Worm (Caenorhabditis elegans) whole organism, early embryonic: ENCODE results near the gene W06D11.2.

ENCODE experiments used
- B0310.2 ChIP-seq: sonication (generic microtip); optimal IDR thresholded peaks from 2 replicates; lab custom pipeline; 2016; ENCODE audit warnings: mild to moderate bottlenecking, missing genetic modification characterization, missing compliant biosample characterization
- F13C5.2 ChIP-seq: sonication (generic microtip); optimal IDR thresholded peaks from 2 replicates; lab custom pipeline; 2017; ENCODE audit warnings: mild to moderate bottlenecking, missing genetic modification characterization, inconsistent platforms, missing compliant biosample characterization
- aly-1 ChIP-seq: sonication (generic microtip); optimal IDR thresholded peaks from 2 replicates; lab custom pipeline; 2016; ENCODE audit warnings: missing genetic modification characterization, missing compliant biosample characterization
- ama-1 ChIP-seq: fragments of 150-350 bp; optimal IDR thresholded peaks from 2 replicates; lab custom pipeline; 2014
- ceh-13 ChIP-seq: fragments of 200-800 bp; sonication (Bioruptor generic); optimal IDR thresholded peaks from 2 replicates; lab custom pipeline; 2018; ENCODE audit warnings: mild to moderate bottlenecking, missing genetic modification characterization, missing compliant biosample characterization
- ceh-36 ChIP-seq: sonication (generic microtip); optimal IDR thresholded peaks from 2 replicates; lab custom pipeline; 2016; ENCODE audit warnings: missing genetic modification characterization, inconsistent platforms, missing compliant biosample characterization
- ets-7 ChIP-seq: sonication (generic microtip); optimal IDR thresholded peaks from 2 replicates; lab custom pipeline; 2016; ENCODE audit warnings: missing genotype, missing genetic modification characterization, missing compliant biosample characterization
- flt-1 ChIP-seq: fragments of 200-800 bp; sonication (Bioruptor generic); IDR thresholded peaks from 2 replicates; pipeline ENCODE4 v1.3.6; 2022; ENCODE audit warnings: missing genetic modification characterization, missing compliant biosample characterization
- hmbx-1 ChIP-seq: sonication (generic microtip); optimal IDR thresholded peaks from 2 replicates; lab custom pipeline; 2016; ENCODE audit warnings: mild to moderate bottlenecking, missing genetic modification characterization, missing compliant biosample characterization
- hmg-4 ChIP-seq: fragments of 200-800 bp; sonication (Bioruptor generic); optimal IDR thresholded peaks from 2 replicates; lab custom pipeline; 2018; ENCODE audit warnings: mild to moderate bottlenecking, missing genetic modification characterization, missing compliant biosample characterization
- hnd-1 ChIP-seq: sonication (generic microtip); optimal IDR thresholded peaks from 2 replicates; lab custom pipeline; 2016; ENCODE audit warnings: missing genetic modification characterization, missing compliant biosample characterization
- pes-1 ChIP-seq: fragments of 200-800 bp; sonication (Bioruptor generic); IDR thresholded peaks from 2 replicates; pipeline ENCODE4 v1.3.6; 2022; ENCODE audit warnings: missing genetic modification reagents, missing genetic modification characterization, missing compliant biosample characterization
- scrt-1 ChIP-seq: fragments of 200-800 bp; sonication (Bioruptor generic); IDR thresholded peaks from 2 replicates; pipeline ENCODE4 v1.3.6; 2022; ENCODE audit warnings: missing genetic modification characterization, missing compliant biosample characterization
- sea-1 ChIP-seq: fragments of 200-800 bp; sonication (Bioruptor generic); conservative IDR thresholded peaks from 2 replicates; pipeline ENCODE4 v1.3.6; 2022; ENCODE audit warnings: missing genetic modification characterization, missing compliant biosample characterization
- tbx-11 ChIP-seq: fragments of 200-800 bp; sonication (Bioruptor generic); IDR thresholded peaks from 2 replicates; pipeline ENCODE4 v1.3.6; 2022; ENCODE audit warnings: missing genetic modification characterization, missing compliant biosample characterization
- tbx-37 ChIP-seq: fragments of 200-800 bp; sonication (Bioruptor generic); conservative IDR thresholded peaks from 2 replicates; pipeline ENCODE4 v1.3.6; 2022; ENCODE audit warnings: missing genetic modification reagents, missing genetic modification characterization, missing compliant biosample characterization
- tra-4 ChIP-seq: sonication (generic microtip); optimal IDR thresholded peaks from 2 replicates; lab custom pipeline; 2017; ENCODE audit warnings: missing genetic modification characterization, missing compliant biosample characterization

The W06D11.2 gene

DNA sequence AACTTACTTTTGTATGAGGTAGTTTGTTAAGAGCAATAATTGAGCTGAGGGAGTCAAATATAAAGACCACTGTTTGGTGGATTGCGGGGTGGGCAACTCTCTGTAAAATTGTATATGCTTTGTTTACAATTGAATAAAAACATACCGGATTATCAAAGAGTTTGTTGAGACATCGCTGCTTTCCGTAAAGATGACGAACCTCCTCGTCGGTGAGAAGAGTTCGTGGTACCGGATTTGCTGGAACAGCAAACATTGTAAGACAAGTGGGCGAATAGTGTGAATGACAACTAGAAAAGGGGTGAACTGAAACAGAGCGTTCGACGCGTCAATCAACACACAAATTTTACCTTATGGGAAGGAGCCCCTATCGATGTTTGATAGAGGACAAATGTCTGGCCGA lies at the start of gene W06D11.2:
W06D11.2 (minus strand) TSS at position 339 of the 400 bp plus-strand sequence.
- TF ChIP-seq ceh-36 (no peak), hmbx-1 (tag; lab: Kevin White, UChicago) (no peak)

DNA sequence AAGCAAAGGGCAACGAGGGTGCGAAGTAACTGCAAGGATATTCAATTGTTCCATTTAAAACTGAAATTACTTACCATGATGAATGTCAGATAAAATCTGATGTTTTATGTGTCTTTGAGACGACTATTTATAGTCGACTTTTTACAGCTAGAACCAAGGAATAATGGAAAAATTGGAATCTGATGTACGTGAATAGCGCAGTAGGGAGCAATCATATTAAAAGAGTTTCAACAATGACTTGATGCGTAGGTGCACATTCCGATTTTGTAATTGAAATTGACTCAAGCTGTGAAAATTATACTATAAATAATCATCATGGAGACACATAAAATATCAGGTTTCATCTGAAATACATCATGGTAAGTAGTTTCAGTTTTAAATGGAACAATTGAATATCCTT lies 46.7 kb upstream of the W06D11.2 start, which contains the start of the genes nspc-9 and nspc-10:
nspc-9 (minus strand) TSS at position 101 of the 400 bp plus-strand sequence.
nspc-10 (plus strand) TSS at position 331 of the 400 bp plus-strand sequence.
- TF ChIP-seq scrt-1 (no peak), ceh-13 (GFP tag; lab: Kevin White, UChicago) (no peak), aly-1 (tag; lab: Kevin White, UChicago) (no peak), tbx-37 (GFP tag; lab: Robert Waterston, UW) (no peak), hmbx-1 (tag; lab: Kevin White, UChicago) (no peak), ama-1 (lab: Kevin White, UChicago) (no peak), hmg-4 (no peak), pes-1 (GFP tag; lab: Robert Waterston, UW) (no peak), flt-1 (no peak), tra-4 (tag; lab: Kevin White, UChicago) (no peak), tbx-11 (no peak), hnd-1 (tag; lab: Kevin White, UChicago) (no peak), F13C5.2 (tag; lab: Kevin White, UChicago) (no peak), sea-1 (GFP tag; lab: Robert Waterston, UW) (no peak), ets-7 (tag; lab: Kevin White, UChicago) (no peak), B0310.2 (no peak), ceh-36 (no peak)

DNA sequence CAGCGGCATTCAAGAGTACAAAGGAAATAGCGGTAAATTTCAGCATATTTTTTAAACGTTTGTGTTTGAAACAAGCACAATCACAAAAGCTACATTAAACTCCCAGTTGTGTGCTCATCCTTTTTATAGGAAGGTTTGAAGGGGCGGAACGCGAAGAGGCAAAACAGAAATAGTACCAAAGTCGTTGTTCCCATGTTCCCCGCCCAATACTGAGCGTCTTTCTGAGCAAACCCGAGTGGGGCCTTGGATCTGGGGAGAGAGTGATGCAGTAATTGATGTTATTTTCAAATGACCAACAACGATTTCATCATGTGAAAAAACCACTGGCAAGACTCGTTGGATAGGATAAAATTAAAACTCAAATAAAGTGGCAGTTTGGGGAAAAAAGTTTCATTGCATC lies 44.8 kb upstream of the W06D11.2 start, which contains the start of gene zig-2:
zig-2 (minus strand) TSS at position 101 of the 400 bp plus-strand sequence.
- TF ChIP-seq scrt-1 (no peak), ceh-36 (no peak), ets-7 (tag; lab: Kevin White, UChicago) (no peak), tbx-11 (no peak), pes-1 (GFP tag; lab: Robert Waterston, UW) (no peak), hmg-4 (no peak), tbx-37 (GFP tag; lab: Robert Waterston, UW) (no peak), sea-1 (GFP tag; lab: Robert Waterston, UW) (no peak), tra-4 (tag; lab: Kevin White, UChicago) (no peak), F13C5.2 (tag; lab: Kevin White, UChicago) (no peak), ama-1 (lab: Kevin White, UChicago) (no peak), ceh-13 (GFP tag; lab: Kevin White, UChicago) (no peak)

DNA sequence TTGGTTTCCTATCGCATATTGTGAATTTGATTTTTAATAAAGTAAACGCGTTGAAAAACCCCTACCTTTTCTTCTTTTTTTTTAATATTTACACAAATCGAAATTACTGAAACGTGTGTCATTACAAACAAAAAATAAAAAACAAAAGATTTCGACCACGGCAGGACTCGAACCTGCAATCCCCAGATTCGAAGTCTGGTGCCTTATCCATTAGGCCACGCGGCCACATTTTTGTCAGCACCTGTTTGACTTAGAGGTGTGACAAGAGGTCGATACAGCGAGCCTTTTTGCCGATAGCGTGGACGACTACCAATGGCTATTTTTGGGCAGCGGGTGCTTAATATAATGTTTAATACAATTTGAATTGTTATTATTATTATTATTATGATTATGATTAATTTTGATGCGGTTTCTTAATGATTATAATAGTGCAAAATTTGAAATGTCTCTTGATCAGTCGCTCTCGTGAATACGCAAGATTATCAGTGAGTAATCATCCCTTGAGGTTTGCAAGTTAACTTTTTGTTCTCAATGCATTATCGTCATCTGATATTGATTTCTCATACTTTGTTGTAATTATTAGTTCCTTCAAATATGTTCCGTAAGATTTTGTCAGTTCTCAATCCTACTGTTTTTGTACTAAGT lies 41.4 kb upstream of the W06D11.2 start, which contains the start of gene srd-44:
srd-44 (plus strand) TSS at position 595 of the 645 bp plus-strand sequence.
- peak; percentile 20 for TF ChIP-seq B0310.2
- peak; percentile 38 for TF ChIP-seq hmbx-1 (tag; lab: Kevin White, UChicago)
- TF ChIP-seq pes-1 (GFP tag; lab: Robert Waterston, UW), result no peak; the same call in 1 of the 2 replicates
- 0 out of 2 replicates have a peak, but pooled peaks have one; percentile 70 for TF ChIP-seq scrt-1
- no peak for TF ChIP-seq aly-1 (tag; lab: Kevin White, UChicago)
- TF ChIP-seq tbx-11, result peak; percentile 61
- TF ChIP-seq tbx-37 (GFP tag; lab: Robert Waterston, UW), result 0 out of 2 replicates have a peak, but pooled peaks have one; percentile 47
- peak; percentile 27 for TF ChIP-seq hnd-1 (tag; lab: Kevin White, UChicago)
- no peak for TF ChIP-seq ceh-36
- peak; percentile 52 for TF ChIP-seq F13C5.2 (tag; lab: Kevin White, UChicago)
- no peak for TF ChIP-seq tra-4 (tag; lab: Kevin White, UChicago)
- TF ChIP-seq ceh-13 (GFP tag; lab: Kevin White, UChicago), result peak; percentile 57
- TF ChIP-seq ama-1 (lab: Kevin White, UChicago), result no peak
- no peak for TF ChIP-seq ets-7 (tag; lab: Kevin White, UChicago)
- no peak for TF ChIP-seq hmg-4
- no peak for TF ChIP-seq sea-1 (GFP tag; lab: Robert Waterston, UW)
- TF ChIP-seq flt-1, result no peak; the same call in none of the 2 replicates

DNA sequence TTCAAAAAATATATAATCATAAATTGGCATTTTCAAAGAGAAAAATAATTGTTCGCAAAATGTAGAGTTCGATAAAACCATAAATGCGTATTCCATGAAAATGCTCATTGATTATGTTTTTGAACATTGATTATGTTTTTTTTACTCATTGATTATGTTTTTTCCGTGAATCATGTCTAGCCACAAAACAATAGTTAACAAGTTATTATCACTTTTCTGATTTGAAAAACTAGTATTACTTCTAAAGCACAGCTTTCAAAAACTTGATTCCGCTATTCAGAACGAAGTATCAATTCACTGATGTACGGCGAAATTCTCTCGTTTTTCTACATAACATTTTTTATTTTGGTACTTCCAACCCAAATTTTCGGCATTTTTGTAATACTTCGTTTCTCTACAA lies 39.3 kb upstream of the W06D11.2 start, which contains the start of gene srd-48:
srd-48 (plus strand) TSS at position 301 of the 400 bp plus-strand sequence.
- TF ChIP-seq hnd-1 (tag; lab: Kevin White, UChicago) (no peak), scrt-1 (no peak), ceh-36 (no peak), hmg-4 (no peak), F13C5.2 (tag; lab: Kevin White, UChicago) (no peak), B0310.2 (no peak), aly-1 (tag; lab: Kevin White, UChicago) (no peak), tbx-11 (no peak), ceh-13 (GFP tag; lab: Kevin White, UChicago) (no peak), ets-7 (tag; lab: Kevin White, UChicago) (no peak), sea-1 (GFP tag; lab: Robert Waterston, UW) (no peak), pes-1 (GFP tag; lab: Robert Waterston, UW) (no peak), flt-1 (no peak), hmbx-1 (tag; lab: Kevin White, UChicago) (no peak), tbx-37 (GFP tag; lab: Robert Waterston, UW) (no peak)

DNA sequence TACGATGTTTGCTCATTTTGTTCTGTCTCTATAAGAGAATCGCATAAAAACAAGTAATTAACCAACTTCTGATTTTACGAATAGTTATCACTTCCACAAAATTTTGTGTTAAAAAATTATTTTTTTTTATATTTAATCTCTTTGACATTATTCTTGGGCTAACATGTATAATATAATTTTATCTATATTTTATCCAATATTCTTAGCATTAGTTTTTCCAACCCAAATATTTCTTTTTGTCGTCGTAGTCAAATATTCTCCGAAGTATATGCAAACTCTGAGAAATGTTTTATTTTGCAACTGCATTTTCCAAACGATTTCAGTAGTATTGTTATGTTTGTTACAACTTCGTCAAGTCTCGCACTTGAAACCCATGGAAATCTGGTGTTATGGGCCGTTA lies 36.9 kb upstream of the W06D11.2 start, which contains the start of gene srd-47:
srd-47 (plus strand) TSS at position 164 of the 400 bp plus-strand sequence.
- TF ChIP-seq hnd-1 (tag; lab: Kevin White, UChicago) (no peak), scrt-1 (no peak), ceh-36 (no peak), hmbx-1 (tag; lab: Kevin White, UChicago) (no peak), B0310.2 (no peak), flt-1 (no peak), tbx-11 (no peak), aly-1 (tag; lab: Kevin White, UChicago) (no peak), pes-1 (GFP tag; lab: Robert Waterston, UW) (no peak), hmg-4 (no peak), sea-1 (GFP tag; lab: Robert Waterston, UW) (no peak)

DNA sequence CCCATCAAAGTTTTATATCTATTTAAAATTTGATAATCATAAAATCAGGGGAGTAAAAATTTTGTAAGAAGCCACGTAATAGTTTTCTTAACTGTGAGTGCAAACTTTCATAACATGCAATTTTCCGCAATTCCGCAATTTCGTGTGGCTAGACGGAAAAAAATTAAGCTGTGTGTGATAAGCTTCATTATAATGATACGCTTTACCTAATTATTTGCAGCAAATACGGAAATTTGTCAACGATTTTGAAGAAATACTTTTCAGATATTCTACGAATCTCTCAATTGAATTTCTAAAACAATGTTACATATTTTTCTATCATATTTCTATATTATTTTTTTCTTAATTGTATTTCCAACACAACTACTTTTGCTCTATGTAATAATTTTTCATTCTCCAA lies 35.3 kb upstream of the W06D11.2 start, which contains the start of gene srd-46:
srd-46 (plus strand) TSS at position 301 of the 400 bp plus-strand sequence.
- TF ChIP-seq tbx-37 (GFP tag; lab: Robert Waterston, UW) (no peak), ama-1 (lab: Kevin White, UChicago) (no peak), ceh-36 (no peak), tbx-11 (no peak), ceh-13 (GFP tag; lab: Kevin White, UChicago) (no peak), sea-1 (GFP tag; lab: Robert Waterston, UW) (no peak), tra-4 (tag; lab: Kevin White, UChicago) (no peak)
